Worm (Caenorhabditis elegans): Measurements from ENCODE around the gene Y38F1A.2.

ce11 chrII:12935259-12935658, 19.5 kb upstream of the Y38F1A.2 start, which contains the start of gene lips-9:
- TF ChIP-seq med-1 (GFP tag; optimal IDR thresholded peaks at IDR 0.05; ENCODE audit: insufficient read depth) (no peak), ztf-23 (GFP tag; IDR thresholded peaks at IDR 0.05) (no peak)

All from whole organism, midembryonic.